Fruit fly (Drosophila melanogaster) whole organism, wandering third instar larva: ENCODE data around the gene CG11837.

ENCODE experiments used
- Dif ChIP-seq: fragments of 200-275, 200-300 bp; sonication (Bioruptor generic); optimal IDR thresholded peaks from 2 replicates; lab custom pipeline; 2018; ENCODE audit warnings: missing biosample characterization, missing genetic modification characterization; ENCODE audit not compliant: partially characterized antibody
- Mio ChIP-seq: sonication (Bioruptor generic); optimal IDR thresholded peaks from 2 replicates; lab custom pipeline; 2016; ENCODE audit warnings: missing biosample characterization, missing genetic modification characterization
- N ChIP-seq: fragments of >200 bp; optimal IDR thresholded peaks from 2 replicates; lab custom pipeline; 2018; ENCODE audit warnings: missing biosample characterization, missing external identifiers, missing genetic modification characterization
- OdsH ChIP-seq: fragments of 200-800 bp; sonication (Bioruptor generic); optimal IDR thresholded peaks from 2 replicates; lab custom pipeline; 2016; ENCODE audit warnings: missing biosample characterization, mild to moderate bottlenecking, missing genetic modification characterization
- br ChIP-seq: fragments of 200-800 bp; sonication (Bioruptor generic); optimal IDR thresholded peaks from 2 replicates; lab custom pipeline; 2016; ENCODE audit warnings: missing biosample characterization, missing genetic modification characterization
- dsf ChIP-seq: sonication (Bioruptor generic); optimal IDR thresholded peaks from 2 replicates; lab custom pipeline; 2016; ENCODE audit warnings: missing biosample characterization, missing genetic modification characterization, borderline replicate concordance
- ey ChIP-seq: fragments of 200-800 bp; sonication (Bioruptor generic); optimal IDR thresholded peaks from 2 replicates; lab custom pipeline; 2016; ENCODE audit warnings: missing biosample characterization, missing genetic modification characterization
- h ChIP-seq: fragments of 200-800 bp; sonication (Bioruptor generic); optimal IDR thresholded peaks from 3 replicates; lab custom pipeline; 2016; ENCODE audit warnings: missing biosample characterization, mild to moderate bottlenecking, missing genetic modification characterization
- lola ChIP-seq: fragments of >200 bp; optimal IDR thresholded peaks from 2 replicates; lab custom pipeline; 2017; ENCODE audit warnings: missing biosample characterization, missing genetic modification characterization
- pan ChIP-seq: fragments of >200 bp; optimal IDR thresholded peaks from 2 replicates; lab custom pipeline; 2017
- woc ChIP-seq: sonication (Bioruptor generic); optimal IDR thresholded peaks from 2 replicates; lab custom pipeline; 2016; ENCODE audit warnings: missing biosample characterization, mild to moderate bottlenecking, missing genetic modification characterization

dm6 chr3R:29055710-29056109 is 6.4 kb downstream of the CG11837 start, which contains the start of gene Sirt7:
- TF ChIP-seq Dif = no peak
- TF ChIP-seq ey (GFP tag; lab: Kevin White, UChicago) = no peak
- TF ChIP-seq pan (lab: Kevin White, UChicago) = no peak
- TF ChIP-seq lola (GFP tag; lab: Kevin White, UChicago) = no peak
- no peak for TF ChIP-seq dsf (GFP tag; lab: Kevin White, UChicago)
- TF ChIP-seq br (GFP tag; lab: Kevin White, UChicago) = no peak
- no peak for TF ChIP-seq woc (GFP tag; lab: Kevin White, UChicago)
- TF ChIP-seq N (GFP tag; lab: Kevin White, UChicago) = no peak
- no peak for TF ChIP-seq OdsH
- no peak for TF ChIP-seq h (GFP tag; lab: Kevin White, UChicago)
- TF ChIP-seq Mio (GFP tag; lab: Kevin White, UChicago) = no peak
